Fruit fly (Drosophila melanogaster) whole organism, embryonic: ENCODE results near the gene CG9503.

Experiments
- Adf1 ChIP-seq: fragments of 200-800 bp; sonication (Bioruptor generic); IDR thresholded peaks from 2 replicates; pipeline ENCODE4 v1.3.6; 2022; ENCODE audit warnings: missing biosample characterization, missing genetic modification characterization
- BEAF-32 ChIP-seq: fragments of 200-800 bp; sonication (Bioruptor generic); optimal IDR thresholded peaks from 3 replicates; lab custom pipeline; 2017; ENCODE audit warnings: missing biosample characterization, missing genetic modification characterization, mild to moderate bottlenecking, moderate library complexity, missing genetic modification reagents
- Bgb ChIP-seq: fragments of 200-800 bp; sonication (Bioruptor generic); IDR thresholded peaks from 2 replicates; pipeline ENCODE4 v1.3.6; 2022; ENCODE audit warnings: missing biosample characterization, missing genetic modification characterization; ENCODE audit not compliant: partially characterized antibody
- CG10209 ChIP-seq: fragments of 200-800 bp; sonication (Bioruptor generic); optimal IDR thresholded peaks from 3 replicates; lab custom pipeline; 2017; ENCODE audit warnings: missing biosample characterization, mild to moderate bottlenecking, missing genetic modification characterization, missing genetic modification reagents
- CG10274 ChIP-seq: fragments of 200-800 bp; sonication (Bioruptor generic); optimal IDR thresholded peaks from 3 replicates; lab custom pipeline; 2017; ENCODE audit warnings: missing biosample characterization, mild to moderate bottlenecking, missing genetic modification characterization
- CG11696 ChIP-seq: fragments of 200-800 bp; sonication (Bioruptor generic); IDR thresholded peaks from 2 replicates; pipeline ENCODE4 v1.3.6; 2022; ENCODE audit warnings: missing biosample characterization, missing genetic modification characterization
- CG11723 ChIP-seq: fragments of 200-800 bp; sonication (Bioruptor generic); optimal IDR thresholded peaks from 2 replicates; lab custom pipeline; 2017; ENCODE audit warnings: missing biosample characterization, mild to moderate bottlenecking, missing genetic modification characterization
- CG14441 ChIP-seq: fragments of 200-800 bp; sonication (Bioruptor generic); IDR thresholded peaks from 2 replicates; pipeline ENCODE4 v1.3.6; 2022; ENCODE audit warnings: missing biosample characterization, missing genetic modification characterization
- CG15514 ChIP-seq: fragments of 200-800 bp; sonication (Bioruptor generic); optimal IDR thresholded peaks from 3 replicates; lab custom pipeline; 2017; ENCODE audit warnings: missing biosample characterization, missing genetic modification characterization, mild to moderate bottlenecking, moderate library complexity, missing genetic modification reagents
- CG18262 ChIP-seq: fragments of 200-800 bp; optimal IDR thresholded peaks from 3 replicates; lab custom pipeline; 2019; ENCODE audit warnings: missing biosample characterization, mild to moderate bottlenecking, missing genetic modification characterization, moderate library complexity
- CG18619 ChIP-seq: fragments of 200-800 bp; sonication (Bioruptor generic); optimal IDR thresholded peaks from 3 replicates; lab custom pipeline; 2017; ENCODE audit warnings: missing biosample characterization, mild to moderate bottlenecking, missing genetic modification characterization
- CG2199 ChIP-seq: fragments of 200-800 bp; sonication (Bioruptor generic); IDR thresholded peaks from 3 replicates; pipeline ENCODE4 v1.3.6; 2022; ENCODE audit warnings: missing biosample characterization, missing genetic modification characterization
- CG2875 ChIP-seq: fragments of 200-800 bp; sonication (Bioruptor generic); optimal IDR thresholded peaks from 2 replicates; lab custom pipeline; 2017; ENCODE audit warnings: missing biosample characterization, mild to moderate bottlenecking, missing genetic modification characterization, missing genetic modification reagents
- CG31365 ChIP-seq: fragments of 200-800 bp; sonication (Bioruptor generic); optimal IDR thresholded peaks from 2 replicates; lab custom pipeline; 2018; ENCODE audit warnings: missing biosample characterization, mild to moderate bottlenecking, missing genetic modification characterization
- CG32767 ChIP-seq: fragments of 200-800 bp; sonication (Bioruptor generic); IDR thresholded peaks from 2 replicates; pipeline ENCODE4 v1.3.6; 2022; ENCODE audit warnings: missing biosample characterization, missing genetic modification characterization
- CG32772 ChIP-seq: fragments of 200-800 bp; sonication (Bioruptor generic); IDR thresholded peaks from 2 replicates; pipeline ENCODE4 v1.3.6; 2022; ENCODE audit warnings: missing biosample characterization, missing genetic modification characterization
- CG33213 ChIP-seq: fragments of 200-800 bp; sonication (Bioruptor generic); optimal IDR thresholded peaks from 3 replicates; lab custom pipeline; 2016; ENCODE audit warnings: missing biosample characterization, missing genetic modification characterization
- CG3407 ChIP-seq: fragments of 200-800 bp; sonication (Bioruptor generic); optimal IDR thresholded peaks from 2 replicates; lab custom pipeline; 2018; ENCODE audit warnings: missing biosample characterization, mild to moderate bottlenecking, missing genetic modification characterization
- CG34376 ChIP-seq: fragments of 200-800 bp; sonication (Bioruptor generic); optimal IDR thresholded peaks from 2 replicates; lab custom pipeline; 2018; ENCODE audit warnings: missing biosample characterization, mild to moderate bottlenecking, missing genetic modification characterization
- CG4360 ChIP-seq: fragments of 200-800 bp; sonication (Bioruptor generic); IDR thresholded peaks from 2 replicates; pipeline ENCODE4 v1.3.6; 2022; ENCODE audit warnings: missing biosample characterization, missing genetic modification characterization
- CG4730 ChIP-seq: fragments of 200-800 bp; sonication (Bioruptor generic); IDR thresholded peaks from 2 replicates; pipeline ENCODE4 v1.3.6; 2022; ENCODE audit warnings: missing biosample characterization, missing genetic modification characterization
- CG7556 ChIP-seq: fragments of 200-800 bp; sonication (Bioruptor generic); optimal IDR thresholded peaks from 2 replicates; lab custom pipeline; 2017; ENCODE audit warnings: missing biosample characterization, mild to moderate bottlenecking, missing genetic modification characterization
- CG8089 ChIP-seq: fragments of 200-800 bp; sonication (Bioruptor generic); optimal IDR thresholded peaks from 3 replicates; lab custom pipeline; 2016; ENCODE audit warnings: missing biosample characterization, missing genetic modification characterization
- Dad ChIP-seq: fragments of 200-800 bp; sonication (Bioruptor generic); optimal IDR thresholded peaks from 3 replicates; lab custom pipeline; 2016; ENCODE audit warnings: missing biosample characterization, missing genetic modification characterization
- Dfd ChIP-seq, 2 experiments: fragments of >200 bp; optimal IDR thresholded peaks; 2 replicates each; lab custom pipeline; 2017; ENCODE audit warnings: missing biosample characterization in 2 of 2, missing genetic modification characterization in 2 of 2
- Gsc ChIP-seq: fragments of 200-800 bp; sonication (Bioruptor generic); IDR thresholded peaks from 2 replicates; pipeline ENCODE4 v1.3.6; 2022; ENCODE audit warnings: missing biosample characterization, missing genetic modification characterization
- HLHmδ ChIP-seq: fragments of 200-800 bp; sonication (Bioruptor generic); optimal IDR thresholded peaks from 2 replicates; lab custom pipeline; 2018; ENCODE audit warnings: missing biosample characterization, mild to moderate bottlenecking, missing genetic modification characterization, moderate library complexity
- Hsf ChIP-seq: fragments of 200-800 bp; sonication (Bioruptor generic); optimal IDR thresholded peaks from 3 replicates; lab custom pipeline; 2016; ENCODE audit warnings: missing biosample characterization, missing genetic modification characterization
- Meics ChIP-seq: fragments of 200-800 bp; sonication (Bioruptor generic); optimal IDR thresholded peaks from 2 replicates; lab custom pipeline; 2017; ENCODE audit warnings: missing biosample characterization, mild to moderate bottlenecking, missing genetic modification characterization
- Nf-YB ChIP-seq: fragments of 200-800 bp; sonication (Bioruptor generic); optimal IDR thresholded peaks from 3 replicates; lab custom pipeline; 2019; ENCODE audit warnings: missing biosample characterization, mild to moderate bottlenecking, missing genetic modification characterization, moderate library complexity
- NfI ChIP-seq: fragments of 200-800 bp; sonication (Bioruptor generic); optimal IDR thresholded peaks from 3 replicates; lab custom pipeline; 2018; ENCODE audit warnings: missing biosample characterization, mild to moderate bottlenecking, missing genetic modification characterization, moderate library complexity
- Six4 ChIP-seq: fragments of 200-800 bp; sonication (Bioruptor generic); optimal IDR thresholded peaks from 2 replicates; lab custom pipeline; 2016; ENCODE audit warnings: missing biosample characterization, missing genetic modification characterization
- Tbp ChIP-seq: fragments of >200 bp; optimal IDR thresholded peaks from 2 replicates; lab custom pipeline; 2018; ENCODE audit warnings: missing biosample characterization, missing genetic modification characterization
- az2 ChIP-seq: fragments of 200-800 bp; sonication (Bioruptor generic); optimal IDR thresholded peaks from 3 replicates; lab custom pipeline; 2016; ENCODE audit warnings: missing biosample characterization, missing genetic modification characterization
- bcd ChIP-seq: fragments of 200-800 bp; sonication (Bioruptor generic); optimal IDR thresholded peaks from 2 replicates; lab custom pipeline; 2017; ENCODE audit warnings: missing biosample characterization, mild to moderate bottlenecking, missing genetic modification characterization
- cato ChIP-seq: fragments of 200-800 bp; sonication (Bioruptor generic); optimal IDR thresholded peaks from 2 replicates; lab custom pipeline; 2016; ENCODE audit warnings: missing biosample characterization, missing genetic modification characterization, borderline replicate concordance
- chif ChIP-seq, 2 experiments: fragments of 200-800 bp; sonication (Bioruptor generic); optimal IDR thresholded peaks; 3 replicates each; lab custom pipeline; 2016; ENCODE audit warnings: missing biosample characterization in 2 of 2, missing genetic modification characterization in 2 of 2
- en ChIP-seq: fragments of 200-800 bp; sonication (Bioruptor generic); optimal IDR thresholded peaks from 2 replicates; lab custom pipeline; 2016; ENCODE audit warnings: missing biosample characterization, missing genetic modification characterization
- gro ChIP-seq: fragments of 200-800 bp; sonication (Bioruptor generic); optimal IDR thresholded peaks from 2 replicates; lab custom pipeline; 2016; ENCODE audit warnings: missing biosample characterization, missing genetic modification characterization
- gsb-n ChIP-seq: fragments of 200-800 bp; sonication (Bioruptor generic); optimal IDR thresholded peaks from 3 replicates; lab custom pipeline; 2018; ENCODE audit warnings: missing biosample characterization, mild to moderate bottlenecking, missing genetic modification characterization
- hth ChIP-seq: fragments of >200 bp; optimal IDR thresholded peaks from 2 replicates; lab custom pipeline; 2017; ENCODE audit warnings: inconsistent platforms
- lmd ChIP-seq: fragments of 200-800 bp; sonication (Bioruptor generic); IDR thresholded peaks from 2 replicates; pipeline ENCODE4 v1.3.6; 2022; ENCODE audit warnings: missing biosample characterization, missing genetic modification characterization
- lov ChIP-seq, 2 experiments: fragments of 200-800 bp in 1 of 2; fragments of >200 bp in 1 of 2; sonication (Bioruptor generic) in 1 of 2; IDR thresholded peaks in 1 of 2; optimal IDR thresholded peaks in 1 of 2; 2 replicates in 1 of 2; 3 replicates in 1 of 2; pipeline versions ENCODE4 v1.3.6 to Lab custom; 2017 to 2022; ENCODE audit warnings: missing biosample characterization in 1 of 2, missing genetic modification characterization in 1 of 2
- row ChIP-seq: fragments of 200-800 bp; sonication (Bioruptor generic); IDR thresholded peaks from 3 replicates; pipeline ENCODE4 v1.3.6; 2022; ENCODE audit warnings: missing biosample characterization, missing genetic modification characterization
- ssp ChIP-seq: fragments of 200-800 bp; sonication (Bioruptor generic); IDR thresholded peaks from 2 replicates; pipeline ENCODE4 v1.3.6; 2022; ENCODE audit warnings: missing biosample characterization, missing genetic modification characterization
- tna ChIP-seq: fragments of 200-800 bp; sonication (Bioruptor generic); IDR thresholded peaks from 2 replicates; pipeline ENCODE4 v1.3.6; 2022; ENCODE audit warnings: missing biosample characterization, missing genetic modification characterization; ENCODE audit not compliant: partially characterized antibody
- unc-4 ChIP-seq: fragments of 200-800 bp; sonication (Bioruptor generic); IDR thresholded peaks from 2 replicates; pipeline ENCODE4 v1.3.6; 2022; ENCODE audit warnings: missing biosample characterization, missing genetic modification characterization; ENCODE audit not compliant: partially characterized antibody
- zen ChIP-seq: fragments of 200-800 bp; sonication (Bioruptor generic); optimal IDR thresholded peaks from 3 replicates; lab custom pipeline; 2018; ENCODE audit warnings: missing biosample characterization, mild to moderate bottlenecking, missing genetic modification characterization, moderate library complexity
- zfh1 ChIP-seq: fragments of 200-800 bp; sonication (Bioruptor generic); IDR thresholded peaks from 3 replicates; pipeline ENCODE4 v1.3.6; 2022; ENCODE audit warnings: missing biosample characterization, missing genetic modification characterization

CG9503 gene

DNA sequence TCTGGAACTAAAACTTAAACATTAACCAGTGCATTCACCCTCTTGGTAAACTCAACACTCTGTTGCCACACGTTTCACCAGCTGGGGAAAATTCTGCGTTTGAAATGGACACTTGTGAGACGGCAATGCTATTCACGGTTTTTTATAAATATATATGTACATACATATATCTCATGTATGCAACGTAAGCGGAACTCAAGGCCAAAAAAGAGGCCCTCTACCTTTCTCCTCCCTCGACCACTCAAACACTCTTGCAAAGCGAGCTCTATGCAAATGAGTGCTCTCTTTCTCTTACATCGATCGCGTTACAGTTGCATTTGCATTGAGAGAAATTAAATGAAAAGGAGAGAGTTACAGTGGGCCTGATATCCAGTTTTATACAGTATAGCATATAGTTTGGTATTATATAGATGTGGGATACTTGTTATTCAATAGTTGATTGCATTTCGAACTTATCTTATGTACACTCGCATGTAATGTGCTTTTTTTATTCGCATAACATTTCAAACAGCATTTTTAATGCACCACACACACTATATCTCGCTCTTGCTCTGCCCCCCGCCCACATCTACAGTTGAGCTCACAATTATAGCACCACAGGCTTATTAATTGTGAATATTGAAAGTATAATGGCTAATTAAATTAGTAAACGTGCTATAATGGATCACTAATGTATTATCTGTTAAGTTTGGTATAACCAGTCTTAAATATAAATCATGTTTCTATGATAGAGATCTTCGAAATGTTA, 29.0 kb upstream of the CG9503 start (continued):
- no peak for TF ChIP-seq CG31365 (tag; lab: Kevin White, UChicago)
- peak; percentile 34 for TF ChIP-seq ssp (GFP tag; lab: Robert Waterston, UW)
- no peak for TF ChIP-seq CG4360 (GFP tag; lab: Robert Waterston, UW)
- TF ChIP-seq tna (GFP tag; lab: Robert Waterston, UW): no peak
- peak; percentile 85 for TF ChIP-seq CG11696 (GFP tag; lab: Robert Waterston, UW)
- TF ChIP-seq CG10274: no peak
- no peak for TF ChIP-seq CG32767 (GFP tag; lab: Robert Waterston, UW)
- peak; percentile 57; the same call in 1 of the 2 replicates for TF ChIP-seq CG32772 (GFP tag; lab: Robert Waterston, UW)
- no peak for TF ChIP-seq Dad (GFP tag; lab: Kevin White, UChicago)
- TF ChIP-seq CG18262 (tag; lab: Kevin White, UChicago): peak; percentile 63
- peak; percentile 27 for TF ChIP-seq Six4 (GFP tag; lab: Kevin White, UChicago)
- TF ChIP-seq Nf-YB (GFP tag; lab: Kevin White, UChicago): peak; percentile 29
- no peak for TF ChIP-seq hth (lab: Kevin White, UChicago)
- peak; percentile 62 for TF ChIP-seq az2 (GFP tag; lab: Kevin White, UChicago)
- no peak for TF ChIP-seq CG2199 (GFP tag; lab: Robert Waterston, UW)
- TF ChIP-seq zen (tag; lab: Kevin White, UChicago): no peak
- no peak for TF ChIP-seq HLHmδ
- peak in 1 of 2 experiments; percentile 53 for TF ChIP-seq chif (GFP tag; optimal IDR thresholded peaks at IDR 0.05; lab: Kevin White, UChicago)
- TF ChIP-seq BEAF-32 (GFP tag; lab: Kevin White, UChicago): no peak
- TF ChIP-seq lov (optimal IDR thresholded peaks at IDR 0.05; lab: Kevin White, UChicago): no peak
- TF ChIP-seq lov (GFP tag; IDR thresholded peaks at IDR 0.05; lab: Robert Waterston, UW): peak; percentile 45; the same call in 1 of the 3 replicates
- peak; percentile 57 for TF ChIP-seq lmd (GFP tag; lab: Robert Waterston, UW)
- TF ChIP-seq CG2875 (GFP tag; lab: Kevin White, UChicago): peak; percentile 66
- no peak for TF ChIP-seq CG4730
- no peak for TF ChIP-seq CG34376 (GFP tag; lab: Kevin White, UChicago)
- no peak for TF ChIP-seq CG15514 (GFP tag; lab: Kevin White, UChicago)
- TF ChIP-seq Tbp (GFP tag; lab: Kevin White, UChicago): no peak
- peak; percentile 18 for TF ChIP-seq Meics (GFP tag; lab: Kevin White, UChicago)
- TF ChIP-seq bcd (GFP tag; lab: Kevin White, UChicago): peak; percentile 30
- no peak for TF ChIP-seq CG10209 (GFP tag; lab: Kevin White, UChicago)
- TF ChIP-seq row (GFP tag; lab: Robert Waterston, UW): peak; percentile 65
- TF ChIP-seq Hsf (GFP tag; lab: Kevin White, UChicago): peak; percentile 16
- peak; percentile 13 for TF ChIP-seq gsb-n (tag; lab: Kevin White, UChicago)
- TF ChIP-seq CG18619 (GFP tag; lab: Kevin White, UChicago): no peak
- TF ChIP-seq unc-4: no peak
- TF ChIP-seq CG7556 (GFP tag; lab: Kevin White, UChicago): peak; percentile 49
- TF ChIP-seq gro (GFP tag; lab: Kevin White, UChicago): no peak
- peak; percentile 0 for TF ChIP-seq CG11723 (GFP tag; lab: Kevin White, UChicago)
- TF ChIP-seq CG8089 (GFP tag; lab: Kevin White, UChicago): no peak
- TF ChIP-seq NfI: peak; percentile 15
- TF ChIP-seq Adf1 (GFP tag; lab: Robert Waterston, UW): no peak
- TF ChIP-seq Dfd (GFP tag; optimal IDR thresholded peaks at IDR 0.05; lab: Kevin White, UChicago): no peak
- peak; percentile 18 for TF ChIP-seq cato
- no peak for TF ChIP-seq Bgb (GFP tag; lab: Robert Waterston, UW)
- no peak for TF ChIP-seq CG33213
- TF ChIP-seq CG3407 (GFP tag; lab: Kevin White, UChicago): peak; percentile 38
- TF ChIP-seq Gsc (GFP tag; lab: Robert Waterston, UW): no peak
- peak; percentile 67; the same call in 2 of the 3 replicates for TF ChIP-seq zfh1 (GFP tag; lab: Robert Waterston, UW)
- TF ChIP-seq en (GFP tag; lab: Kevin White, UChicago): peak; percentile 22
- peak; percentile 46 for TF ChIP-seq CG14441 (GFP tag; lab: Robert Waterston, UW)
